Fruit fly (Drosophila melanogaster): ENCODE results near the gene CG14770.
A peak's percentile ranks its signal among the peaks of the same experiment; 100 is the strongest.

CG14770 gene

dm6 chrX:1398455-1399055 is 29.5 kb downstream of the CG14770 start (continued):
- TF ChIP-seq klu (GFP tag; IDR thresholded peaks at IDR 0.05) (peak; percentile 32; the same call in 1 of the 2 replicates), Bdp1 (GFP tag; optimal IDR thresholded peaks at IDR 0.05) (peak; percentile 50), org-1 (GFP tag; optimal IDR thresholded peaks at IDR 0.05) (peak; percentile 61), CG32772 (GFP tag; IDR thresholded peaks at IDR 0.05) (peak; percentile 66), Atf3 (GFP tag; optimal IDR thresholded peaks at IDR 0.05) (peak; percentile 31), Optix (GFP tag; IDR thresholded peaks at IDR 0.05) (peak; percentile 75), BtbVII (GFP tag; optimal IDR thresholded peaks at IDR 0.05) (no peak), CG9797 (GFP tag; optimal IDR thresholded peaks at IDR 0.05) (no peak), NFAT (GFP tag; IDR thresholded peaks at IDR 0.05) (peak; percentile 53), lov (optimal IDR thresholded peaks at IDR 0.05) (no peak), lov (GFP tag; IDR thresholded peaks at IDR 0.05) (0 out of 3 replicates have a peak, but pooled peaks have one; percentile 47), CG18476 (GFP tag; optimal IDR thresholded peaks at IDR 0.05) (peak; percentile 33), pan (optimal IDR thresholded peaks at IDR 0.05) (no peak), pan (GFP tag; optimal IDR thresholded peaks at IDR 0.05 in 1 of 2, IDR thresholded peaks at IDR 0.05 in 1 of 2) (peak in 1 of 2 experiments; percentile 70), CG30431 (GFP tag; optimal IDR thresholded peaks at IDR 0.05) (peak; percentile 57), fu2 (GFP tag; optimal IDR thresholded peaks at IDR 0.05) (peak; percentile 19), CG8281 (tag; optimal IDR thresholded peaks at IDR 0.05) (no peak), ken (GFP tag; IDR thresholded peaks at IDR 0.05) (peak; percentile 65), CG17361 (GFP tag; IDR thresholded peaks at IDR 0.05) (peak; percentile 56; the same call in 2 of the 3 replicates), Doc3 (GFP tag; IDR thresholded peaks at IDR 0.05; ENCODE audit: partially characterized antibody) (no peak), vvl (GFP tag; IDR thresholded peaks at IDR 0.05) (peak; percentile 71), CG17829 (tag; optimal IDR thresholded peaks at IDR 0.05) (peak; percentile 36), CG3847 (GFP tag; IDR thresholded peaks at IDR 0.05) (peak; percentile 50), scrt (GFP tag; optimal IDR thresholded peaks at IDR 0.05) (peak; percentile 38), CG16813 (GFP tag; IDR thresholded peaks at IDR 0.05; ENCODE audit: partially characterized antibody) (no peak), CG8089 (GFP tag; optimal IDR thresholded peaks at IDR 0.05) (peak; percentile 41), Hr3 (GFP tag; optimal IDR thresholded peaks at IDR 0.05) (peak; percentile 63), ftz-f1 (GFP tag; optimal IDR thresholded peaks at IDR 0.05) (no peak), CG16863 (GFP tag; optimal IDR thresholded peaks at IDR 0.05) (peak; percentile 41), CG10274 (GFP tag; optimal IDR thresholded peaks at IDR 0.05) (peak; percentile 4), Deaf1 (tag; optimal IDR thresholded peaks at IDR 0.05) (no peak), CG7987 (GFP tag; optimal IDR thresholded peaks at IDR 0.05) (no peak), CG6854 (GFP tag; optimal IDR thresholded peaks at IDR 0.05) (peak; percentile 32), CG2712 (tag; optimal IDR thresholded peaks at IDR 0.05) (peak; percentile 67), CG14014 (GFP tag; IDR thresholded peaks at IDR 0.05) (peak; percentile 67), YL-1 (GFP tag; optimal IDR thresholded peaks at IDR 0.05) (no peak), CG13296 (GFP tag; optimal IDR thresholded peaks at IDR 0.05) (peak; percentile 44), tap (tag; optimal IDR thresholded peaks at IDR 0.05) (peak; percentile 49), Ptx1 (GFP tag; IDR thresholded peaks at IDR 0.05) (peak; percentile 81), Rfx (GFP tag; IDR thresholded peaks at IDR 0.05) (peak; percentile 78), Sox102F (GFP tag; optimal IDR thresholded peaks at IDR 0.05) (peak; percentile 66), Jarid2 (GFP tag; optimal IDR thresholded peaks at IDR 0.05) (no peak), CG11723 (GFP tag; optimal IDR thresholded peaks at IDR 0.05) (no peak), danr (GFP tag; IDR thresholded peaks at IDR 0.05) (peak; percentile 67), CG32532 (GFP tag; IDR thresholded peaks at IDR 0.05) (peak; percentile 58), Kr (GFP tag; optimal IDR thresholded peaks at IDR 0.05) (no peak), CG5245 (GFP tag; optimal IDR thresholded peaks at IDR 0.05) (no peak), pb (GFP tag; optimal IDR thresholded peaks at IDR 0.05) (no peak), Fer1 (GFP tag; optimal IDR thresholded peaks at IDR 0.05) (peak; percentile 57), CG8478 (optimal IDR thresholded peaks at IDR 0.05) (no peak), MBD-R2 (GFP tag; IDR thresholded peaks at IDR 0.05) (peak; percentile 34; the same call in 1 of the 2 replicates), onecut (GFP tag; IDR thresholded peaks at IDR 0.05) (peak; percentile 45; the same call in 1 of the 2 replicates)
